Worm (Caenorhabditis elegans) whole organism, late embryonic: ENCODE data around the gene K03H1.9.

Experiments
- ahr-1 ChIP-seq: sonication (generic microtip); optimal IDR thresholded peaks from 2 replicates; lab custom pipeline; 2016; ENCODE audit warnings: missing genetic modification characterization, missing compliant biosample characterization
- ceh-31 ChIP-seq: sonication (generic microtip); optimal IDR thresholded peaks from 2 replicates; lab custom pipeline; 2016; ENCODE audit warnings: missing genetic modification characterization, missing compliant biosample characterization
- fkh-6 ChIP-seq: sonication (generic microtip); optimal IDR thresholded peaks from 2 replicates; lab custom pipeline; 2016; ENCODE audit warnings: missing genetic modification characterization, missing compliant biosample characterization
- nhr-11 ChIP-seq: fragments of 150-350 bp; optimal IDR thresholded peaks from 2 replicates; lab custom pipeline; 2014; ENCODE audit warnings: missing biosample characterization, missing genetic modification characterization
- pag-3 ChIP-seq: sonication (generic microtip); optimal IDR thresholded peaks from 2 replicates; lab custom pipeline; 2016; ENCODE audit warnings: missing compliant biosample characterization, missing genetic modification characterization, borderline replicate concordance

- TF ChIP-seq ceh-31 (tag; lab: Kevin White, UChicago), result no peak
- no peak for TF ChIP-seq fkh-6 (tag; lab: Kevin White, UChicago)
- no peak for TF ChIP-seq ahr-1 (tag; lab: Kevin White, UChicago)
- no peak for TF ChIP-seq nhr-11 (tag; lab: Kevin White, UChicago)
- no peak for TF ChIP-seq pag-3 (tag; lab: Kevin White, UChicago)
These were observed 47.1 kb upstream of the K03H1.9 start, which contains the start of gene C05B5.1 for ce11 chrIII:9988352-9988751.
